Fruit fly (Drosophila melanogaster) whole organism, pupa: ENCODE results near the gene CG42579.
"Not testable (repeated sequence)": the region's sequence is repeated elsewhere in the genome, so short reads cannot be mapped to it uniquely, and the experiment has no call there.

Experiments used
- CG10348 ChIP-seq: fragments of 200-800 bp; sonication (Bioruptor generic); IDR thresholded peaks from 2 replicates; pipeline ENCODE4 v1.3.6; 2022; ENCODE audit warnings: missing biosample characterization, missing genetic modification characterization
- CG12605 ChIP-seq: fragments of 200-800 bp; sonication (Bioruptor generic); IDR thresholded peaks from 2 replicates; pipeline ENCODE4 v1.3.6; 2022; ENCODE audit warnings: missing biosample characterization, missing genetic modification characterization
- CG13204 ChIP-seq: fragments of 200-800 bp; sonication (Bioruptor generic); optimal IDR thresholded peaks from 2 replicates; lab custom pipeline; 2018; ENCODE audit warnings: missing biosample characterization, mild to moderate bottlenecking, missing genetic modification characterization, moderate library complexity
- CG14655 ChIP-seq: fragments of 200-800 bp; sonication (Bioruptor generic); optimal IDR thresholded peaks from 3 replicates; lab custom pipeline; 2017; ENCODE audit warnings: mild to moderate bottlenecking, missing biosample characterization, missing genetic modification reagents, missing genetic modification characterization
- CG15710 ChIP-seq: fragments of 200-800 bp; sonication (Bioruptor generic); optimal IDR thresholded peaks from 2 replicates; lab custom pipeline; 2018; ENCODE audit warnings: missing biosample characterization, mild to moderate bottlenecking, missing genetic modification characterization, moderate library complexity
- CG17806 ChIP-seq: fragments of 200-800 bp; sonication (Bioruptor generic); optimal IDR thresholded peaks from 2 replicates; lab custom pipeline; 2018; ENCODE audit warnings: missing biosample characterization, mild to moderate bottlenecking, missing genetic modification characterization, moderate library complexity
- CG32121 ChIP-seq: fragments of 200-800 bp; sonication (Bioruptor generic); IDR thresholded peaks from 2 replicates; pipeline ENCODE4 v1.3.6; 2022; ENCODE audit warnings: missing biosample characterization, missing genetic modification characterization
- CG34367 ChIP-seq: fragments of 200-800 bp; sonication (Bioruptor generic); optimal IDR thresholded peaks from 2 replicates; lab custom pipeline; 2018; ENCODE audit warnings: missing biosample characterization, mild to moderate bottlenecking, missing genetic modification characterization
- CG4496 ChIP-seq: fragments of 200-800 bp; sonication (Bioruptor generic); IDR thresholded peaks from 3 replicates; pipeline ENCODE4 v1.3.6; 2022; ENCODE audit warnings: missing biosample characterization, missing genetic modification characterization
- CG8159 ChIP-seq: fragments of 200-800 bp; sonication (Bioruptor generic); optimal IDR thresholded peaks from 3 replicates; lab custom pipeline; 2018; ENCODE audit warnings: missing biosample characterization, mild to moderate bottlenecking, missing genetic modification characterization, moderate library complexity
- CG8301 ChIP-seq: fragments of 200-800 bp; sonication (Bioruptor generic); optimal IDR thresholded peaks from 2 replicates; lab custom pipeline; 2018; ENCODE audit warnings: missing biosample characterization, mild to moderate bottlenecking, missing genetic modification characterization
- CG9948 ChIP-seq: fragments of 200-800 bp; sonication (Bioruptor generic); optimal IDR thresholded peaks from 2 replicates; lab custom pipeline; 2018; ENCODE audit warnings: missing biosample characterization, mild to moderate bottlenecking, missing genetic modification characterization, moderate library complexity
- D1 ChIP-seq: fragments of 200-800 bp; sonication (Bioruptor generic); optimal IDR thresholded peaks from 2 replicates; lab custom pipeline; 2018; ENCODE audit warnings: missing biosample characterization, mild to moderate bottlenecking, missing genetic modification characterization, moderate library complexity
- EcR ChIP-seq: fragments of 200-800 bp; sonication (Bioruptor generic); optimal IDR thresholded peaks from 3 replicates; lab custom pipeline; 2019; ENCODE audit warnings: missing biosample characterization, missing genetic modification characterization, mild to moderate bottlenecking, moderate library complexity, missing genetic modification reagents
- Ets98B ChIP-seq: fragments of 200-800 bp; sonication (Bioruptor generic); IDR thresholded peaks from 2 replicates; pipeline ENCODE4 v1.3.6; 2022; ENCODE audit warnings: missing biosample characterization, missing genetic modification characterization
- Pif1A ChIP-seq: fragments of 200-800 bp; sonication (Bioruptor generic); optimal IDR thresholded peaks from 3 replicates; lab custom pipeline; 2016; ENCODE audit warnings: missing biosample characterization, missing genetic modification characterization
- Pif1B ChIP-seq: fragments of 200-800 bp; sonication (Bioruptor generic); optimal IDR thresholded peaks from 3 replicates; lab custom pipeline; 2016; ENCODE audit warnings: missing biosample characterization, missing genetic modification characterization
- Snoo ChIP-seq: fragments of 200-800 bp; sonication (Bioruptor generic); optimal IDR thresholded peaks from 3 replicates; lab custom pipeline; 2017; ENCODE audit warnings: missing biosample characterization, mild to moderate bottlenecking, missing genetic modification characterization, inconsistent platforms
- fd96Ca ChIP-seq: fragments of 200-800 bp; sonication (Bioruptor generic); IDR thresholded peaks from 3 replicates; pipeline ENCODE4 v1.3.6; 2022; ENCODE audit warnings: missing biosample characterization, missing genetic modification characterization
- gl ChIP-seq: fragments of 200-800 bp; sonication (Bioruptor generic); optimal IDR thresholded peaks from 2 replicates; lab custom pipeline; 2018; ENCODE audit warnings: missing biosample characterization, mild to moderate bottlenecking, missing genetic modification characterization
- rn ChIP-seq: fragments of 200-800 bp; sonication (Bioruptor generic); IDR thresholded peaks from 2 replicates; pipeline ENCODE4 v1.3.6; 2022; ENCODE audit warnings: missing biosample characterization, missing genetic modification characterization

The CG42579 gene

dm6 chrX:20519696-20520373 lies 7.6 kb upstream of the CG42579 start:
- no peak for TF ChIP-seq CG13204
- no peak for TF ChIP-seq rn (GFP tag; lab: Robert Waterston, UW)
- no peak for TF ChIP-seq CG14655 (GFP tag; lab: Kevin White, UChicago)
- no peak for TF ChIP-seq Pif1A
- TF ChIP-seq CG9948: no peak
- no peak for TF ChIP-seq CG17806
- no peak for TF ChIP-seq fd96Ca (GFP tag; lab: Robert Waterston, UW)
- peak; percentile 48; the same call in 1 of the 2 replicates for TF ChIP-seq CG32121 (GFP tag; lab: Robert Waterston, UW)
- no peak for TF ChIP-seq Snoo (tag; lab: Kevin White, UChicago)
- no peak for TF ChIP-seq gl (tag; lab: Kevin White, UChicago)
- TF ChIP-seq CG4496: no peak
- no peak for TF ChIP-seq CG12605 (GFP tag; lab: Robert Waterston, UW)
- TF ChIP-seq Pif1B (GFP tag; lab: Kevin White, UChicago): no peak
- no peak for TF ChIP-seq D1 (tag; lab: Kevin White, UChicago)
- TF ChIP-seq CG15710 (tag; lab: Kevin White, UChicago): no peak
- TF ChIP-seq EcR (GFP tag; lab: Kevin White, UChicago): no peak
- TF ChIP-seq CG8159 (tag; lab: Kevin White, UChicago): no peak
- TF ChIP-seq Ets98B (GFP tag; lab: Robert Waterston, UW): peak; percentile 44
- TF ChIP-seq CG10348 (GFP tag; lab: Robert Waterston, UW): no peak
- TF ChIP-seq CG34367 (tag; lab: Kevin White, UChicago): no peak
- TF ChIP-seq CG8301: peak; percentile 31

dm6 chrX:20524754-20525236 lies 2.6 kb upstream of the CG42579 start, which contains the start of gene Tak1:
Tak1 (minus strand) TSS chrX:20524928.
- TF ChIP-seq CG34367 (tag; lab: Kevin White, UChicago) (no peak), CG17806 (no peak), CG4496 (0 out of 3 replicates have a peak, but pooled peaks have one; percentile 48)

dm6 chrX:20536112-20536511 lies 8.7 kb downstream of the CG42579 start:
- no peak for TF ChIP-seq CG9948
- no peak for TF ChIP-seq CG8301
- TF ChIP-seq CG4496: no peak
- TF ChIP-seq CG10348 (GFP tag; lab: Robert Waterston, UW): no peak
- no peak for TF ChIP-seq fd96Ca (GFP tag; lab: Robert Waterston, UW)
- TF ChIP-seq Pif1B (GFP tag; lab: Kevin White, UChicago): no peak
- TF ChIP-seq Snoo (tag; lab: Kevin White, UChicago): no peak
- TF ChIP-seq CG15710 (tag; lab: Kevin White, UChicago): no peak
- TF ChIP-seq Ets98B (GFP tag; lab: Robert Waterston, UW): no peak
- no peak for TF ChIP-seq CG12605 (GFP tag; lab: Robert Waterston, UW)
- TF ChIP-seq CG17806: no peak
- no peak for TF ChIP-seq CG32121 (GFP tag; lab: Robert Waterston, UW)
- no peak for TF ChIP-seq Pif1A
- TF ChIP-seq CG34367 (tag; lab: Kevin White, UChicago): no peak
- TF ChIP-seq rn (GFP tag; lab: Robert Waterston, UW): no peak
- no peak for TF ChIP-seq CG13204
- TF ChIP-seq D1 (tag; lab: Kevin White, UChicago): no peak
- no peak for TF ChIP-seq EcR (GFP tag; lab: Kevin White, UChicago)

- TF ChIP-seq CG4496 (no peak), Pif1B (GFP tag; lab: Kevin White, UChicago) (no peak), CG13204 (no peak), CG14655 (GFP tag; lab: Kevin White, UChicago) (no peak), CG8159 (tag; lab: Kevin White, UChicago) (no peak), Ets98B (GFP tag; lab: Robert Waterston, UW) (no peak), CG17806 (no peak), Pif1A (no peak), CG15710 (tag; lab: Kevin White, UChicago) (no peak), D1 (tag; lab: Kevin White, UChicago) (no peak), fd96Ca (GFP tag; lab: Robert Waterston, UW) (no peak), EcR (GFP tag; lab: Kevin White, UChicago) (no peak), CG34367 (tag; lab: Kevin White, UChicago) (no peak)
These were observed 10.8 kb downstream of the CG42579 start, which contains the start of gene RunxB for dm6 chrX:20538197-20538596. RunxB (plus strand) TSS chrX:20538497.

- TF ChIP-seq CG14655 (GFP tag; lab: Kevin White, UChicago) (peak; percentile 6), CG34367 (tag; lab: Kevin White, UChicago) (no peak)
These were observed 32.2 kb downstream of the CG42579 start for dm6 chrX:20559582-20559981.

dm6 chrX:20573982-20574381 lies 46.6 kb downstream of the CG42579 start, which contains the start of gene CG42580:
CG42580 (plus strand) TSS chrX:20574282.
- TF ChIP-seq CG15710 (tag; lab: Kevin White, UChicago); fd96Ca (GFP tag; lab: Robert Waterston, UW); CG8301: not testable (repeated sequence)
